Fruit fly (Drosophila melanogaster) whole organism, pupa: Measurements from ENCODE around the gene Fit2.

Experiments used
- CG10348 ChIP-seq: fragments of 200-800 bp; sonication (Bioruptor generic); IDR thresholded peaks from 2 replicates; pipeline ENCODE4 v1.3.6; 2022; ENCODE audit warnings: missing biosample characterization, missing genetic modification characterization
- CG12605 ChIP-seq: fragments of 200-800 bp; sonication (Bioruptor generic); IDR thresholded peaks from 2 replicates; pipeline ENCODE4 v1.3.6; 2022; ENCODE audit warnings: missing biosample characterization, missing genetic modification characterization
- CG13204 ChIP-seq: fragments of 200-800 bp; sonication (Bioruptor generic); optimal IDR thresholded peaks from 2 replicates; lab custom pipeline; 2018; ENCODE audit warnings: missing biosample characterization, mild to moderate bottlenecking, missing genetic modification characterization, moderate library complexity
- CG14655 ChIP-seq: fragments of 200-800 bp; sonication (Bioruptor generic); optimal IDR thresholded peaks from 3 replicates; lab custom pipeline; 2017; ENCODE audit warnings: mild to moderate bottlenecking, missing biosample characterization, missing genetic modification reagents, missing genetic modification characterization
- CG15710 ChIP-seq: fragments of 200-800 bp; sonication (Bioruptor generic); optimal IDR thresholded peaks from 2 replicates; lab custom pipeline; 2018; ENCODE audit warnings: missing biosample characterization, mild to moderate bottlenecking, missing genetic modification characterization, moderate library complexity
- CG17806 ChIP-seq: fragments of 200-800 bp; sonication (Bioruptor generic); optimal IDR thresholded peaks from 2 replicates; lab custom pipeline; 2018; ENCODE audit warnings: missing biosample characterization, mild to moderate bottlenecking, missing genetic modification characterization, moderate library complexity
- CG32121 ChIP-seq: fragments of 200-800 bp; sonication (Bioruptor generic); IDR thresholded peaks from 2 replicates; pipeline ENCODE4 v1.3.6; 2022; ENCODE audit warnings: missing biosample characterization, missing genetic modification characterization
- CG34367 ChIP-seq: fragments of 200-800 bp; sonication (Bioruptor generic); optimal IDR thresholded peaks from 2 replicates; lab custom pipeline; 2018; ENCODE audit warnings: missing biosample characterization, mild to moderate bottlenecking, missing genetic modification characterization
- CG4496 ChIP-seq: fragments of 200-800 bp; sonication (Bioruptor generic); IDR thresholded peaks from 3 replicates; pipeline ENCODE4 v1.3.6; 2022; ENCODE audit warnings: missing biosample characterization, missing genetic modification characterization
- CG8159 ChIP-seq: fragments of 200-800 bp; sonication (Bioruptor generic); optimal IDR thresholded peaks from 3 replicates; lab custom pipeline; 2018; ENCODE audit warnings: missing biosample characterization, mild to moderate bottlenecking, missing genetic modification characterization, moderate library complexity
- CG8301 ChIP-seq: fragments of 200-800 bp; sonication (Bioruptor generic); optimal IDR thresholded peaks from 2 replicates; lab custom pipeline; 2018; ENCODE audit warnings: missing biosample characterization, mild to moderate bottlenecking, missing genetic modification characterization
- CG9948 ChIP-seq: fragments of 200-800 bp; sonication (Bioruptor generic); optimal IDR thresholded peaks from 2 replicates; lab custom pipeline; 2018; ENCODE audit warnings: missing biosample characterization, mild to moderate bottlenecking, missing genetic modification characterization, moderate library complexity
- D1 ChIP-seq: fragments of 200-800 bp; sonication (Bioruptor generic); optimal IDR thresholded peaks from 2 replicates; lab custom pipeline; 2018; ENCODE audit warnings: missing biosample characterization, mild to moderate bottlenecking, missing genetic modification characterization, moderate library complexity
- EcR ChIP-seq: fragments of 200-800 bp; sonication (Bioruptor generic); optimal IDR thresholded peaks from 3 replicates; lab custom pipeline; 2019; ENCODE audit warnings: missing biosample characterization, missing genetic modification characterization, mild to moderate bottlenecking, moderate library complexity, missing genetic modification reagents
- Ets98B ChIP-seq: fragments of 200-800 bp; sonication (Bioruptor generic); IDR thresholded peaks from 2 replicates; pipeline ENCODE4 v1.3.6; 2022; ENCODE audit warnings: missing biosample characterization, missing genetic modification characterization
- Pif1A ChIP-seq: fragments of 200-800 bp; sonication (Bioruptor generic); optimal IDR thresholded peaks from 3 replicates; lab custom pipeline; 2016; ENCODE audit warnings: missing biosample characterization, missing genetic modification characterization
- Pif1B ChIP-seq: fragments of 200-800 bp; sonication (Bioruptor generic); optimal IDR thresholded peaks from 3 replicates; lab custom pipeline; 2016; ENCODE audit warnings: missing biosample characterization, missing genetic modification characterization
- Snoo ChIP-seq: fragments of 200-800 bp; sonication (Bioruptor generic); optimal IDR thresholded peaks from 3 replicates; lab custom pipeline; 2017; ENCODE audit warnings: missing biosample characterization, mild to moderate bottlenecking, missing genetic modification characterization, inconsistent platforms
- fd96Ca ChIP-seq: fragments of 200-800 bp; sonication (Bioruptor generic); IDR thresholded peaks from 3 replicates; pipeline ENCODE4 v1.3.6; 2022; ENCODE audit warnings: missing biosample characterization, missing genetic modification characterization
- gl ChIP-seq: fragments of 200-800 bp; sonication (Bioruptor generic); optimal IDR thresholded peaks from 2 replicates; lab custom pipeline; 2018; ENCODE audit warnings: missing biosample characterization, mild to moderate bottlenecking, missing genetic modification characterization
- rn ChIP-seq: fragments of 200-800 bp; sonication (Bioruptor generic); IDR thresholded peaks from 2 replicates; pipeline ENCODE4 v1.3.6; 2022; ENCODE audit warnings: missing biosample characterization, missing genetic modification characterization

The Fit2 gene

DNA sequence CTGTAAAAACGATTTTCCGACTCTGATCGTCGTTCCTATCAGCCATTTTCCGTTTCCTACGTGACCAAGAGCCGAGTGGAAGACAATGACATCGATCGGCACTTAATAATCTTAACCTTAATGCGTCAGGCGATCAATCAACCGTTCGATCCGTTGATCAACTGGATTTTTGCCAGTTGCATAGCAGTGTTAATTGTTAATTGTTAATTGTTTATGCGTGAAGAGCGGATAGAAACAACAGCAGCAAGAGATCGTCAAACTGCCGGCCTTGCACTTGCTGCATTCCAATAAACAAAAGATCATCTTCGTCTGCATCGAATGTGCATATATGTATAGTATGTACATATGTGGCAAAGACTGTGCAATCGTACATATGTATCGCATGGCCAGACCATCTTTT, 35.6 kb upstream of the Fit2 start:
- TF ChIP-seq CG14655 (GFP tag; lab: Kevin White, UChicago) (no peak), EcR (GFP tag; lab: Kevin White, UChicago) (peak; percentile 95)

DNA sequence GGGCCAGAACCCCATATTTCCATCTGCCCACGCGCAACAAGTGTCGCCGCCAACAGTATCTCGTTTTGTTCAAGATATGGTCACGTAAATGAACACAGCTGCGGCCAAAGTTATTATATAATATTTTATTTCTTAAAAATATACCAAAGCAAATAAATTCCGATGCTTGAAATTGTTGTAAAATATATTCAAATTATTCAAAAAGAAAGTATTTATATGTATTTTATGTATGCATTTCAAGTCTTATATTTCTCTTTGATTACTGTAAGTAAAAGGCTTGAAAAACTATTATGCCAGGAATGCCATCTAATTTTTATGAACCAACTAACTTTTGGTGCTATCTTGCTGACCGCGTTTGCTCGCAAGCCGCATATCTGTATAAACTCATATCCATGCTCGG, 35.0 kb upstream of the Fit2 start:
- TF ChIP-seq CG12605 (GFP tag; lab: Robert Waterston, UW), result peak; percentile 64
- TF ChIP-seq CG10348 (GFP tag; lab: Robert Waterston, UW), result no peak
- peak; percentile 74; the same call in 1 of the 3 replicates for TF ChIP-seq CG4496 (GFP tag; lab: Robert Waterston, UW)
- peak; percentile 80 for TF ChIP-seq Snoo (tag; lab: Kevin White, UChicago)
- peak; percentile 59 for TF ChIP-seq CG32121 (GFP tag; lab: Robert Waterston, UW)
- TF ChIP-seq Ets98B (GFP tag; lab: Robert Waterston, UW), result peak; percentile 64
- TF ChIP-seq CG8159 (tag; lab: Kevin White, UChicago), result peak; percentile 89
- peak; percentile 29 for TF ChIP-seq EcR (GFP tag; lab: Kevin White, UChicago)
- TF ChIP-seq gl, result peak; percentile 39
- TF ChIP-seq D1 (tag; lab: Kevin White, UChicago), result no peak
- TF ChIP-seq CG9948, result peak; percentile 78
- peak; percentile 89 for TF ChIP-seq CG15710 (tag; lab: Kevin White, UChicago)
- TF ChIP-seq CG8301 (tag; lab: Kevin White, UChicago), result peak; percentile 81
- TF ChIP-seq CG13204 (GFP tag; lab: Kevin White, UChicago), result peak; percentile 78
- TF ChIP-seq rn (GFP tag; lab: Robert Waterston, UW), result no peak
- no peak for TF ChIP-seq Pif1A
- no peak for TF ChIP-seq CG14655 (GFP tag; lab: Kevin White, UChicago)
- TF ChIP-seq fd96Ca (GFP tag; lab: Robert Waterston, UW), result no peak
- no peak for TF ChIP-seq Pif1B (GFP tag; lab: Kevin White, UChicago)
- peak; percentile 72 for TF ChIP-seq CG34367
- TF ChIP-seq CG17806 (tag; lab: Kevin White, UChicago), result peak; percentile 80

DNA sequence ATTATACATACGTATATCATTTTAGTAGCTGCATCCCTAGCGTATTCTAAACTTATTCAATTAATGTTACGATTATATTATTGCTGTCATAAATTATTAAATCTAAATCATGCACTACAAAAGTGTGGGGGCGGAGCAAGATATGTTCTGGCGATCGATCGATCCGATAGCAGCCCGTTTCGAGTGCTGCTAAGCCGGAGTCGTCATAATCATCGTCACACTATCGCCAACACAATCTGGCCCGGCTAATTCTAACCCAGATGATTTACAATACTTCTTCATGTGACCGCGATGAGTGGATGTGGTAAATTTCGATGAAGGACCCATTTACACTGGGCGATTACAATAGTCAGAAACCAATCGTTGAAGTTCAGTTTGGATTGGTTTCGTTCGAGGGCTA, 29.3 kb upstream of the Fit2 start:
- no peak for TF ChIP-seq Pif1B (GFP tag; lab: Kevin White, UChicago)

DNA sequence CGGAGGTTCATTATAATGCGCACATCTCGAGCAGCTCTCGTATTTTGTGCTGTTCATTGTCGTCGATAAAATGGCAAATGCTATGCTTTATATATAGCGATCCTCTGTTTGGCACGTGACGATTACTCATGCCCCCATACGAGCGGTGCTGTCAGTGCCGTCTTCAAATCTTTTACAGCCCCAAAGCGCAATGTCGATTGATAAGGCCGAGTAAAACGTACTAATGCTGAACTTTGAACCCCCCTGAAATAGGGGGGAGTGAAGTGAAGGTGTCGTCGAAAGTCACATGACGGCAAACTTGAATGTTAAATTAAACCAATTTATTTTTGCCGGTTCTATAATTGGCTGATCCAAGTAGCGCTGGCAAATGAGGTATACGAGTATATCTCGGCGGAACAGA, 23.8 kb upstream of the Fit2 start:
- TF ChIP-seq CG13204 (GFP tag; lab: Kevin White, UChicago) (no peak), CG8159 (tag; lab: Kevin White, UChicago) (no peak), rn (GFP tag; lab: Robert Waterston, UW) (no peak), gl (peak; percentile 19), CG4496 (GFP tag; lab: Robert Waterston, UW) (0 out of 3 replicates have a peak, but pooled peaks have one; percentile 26)

DNA sequence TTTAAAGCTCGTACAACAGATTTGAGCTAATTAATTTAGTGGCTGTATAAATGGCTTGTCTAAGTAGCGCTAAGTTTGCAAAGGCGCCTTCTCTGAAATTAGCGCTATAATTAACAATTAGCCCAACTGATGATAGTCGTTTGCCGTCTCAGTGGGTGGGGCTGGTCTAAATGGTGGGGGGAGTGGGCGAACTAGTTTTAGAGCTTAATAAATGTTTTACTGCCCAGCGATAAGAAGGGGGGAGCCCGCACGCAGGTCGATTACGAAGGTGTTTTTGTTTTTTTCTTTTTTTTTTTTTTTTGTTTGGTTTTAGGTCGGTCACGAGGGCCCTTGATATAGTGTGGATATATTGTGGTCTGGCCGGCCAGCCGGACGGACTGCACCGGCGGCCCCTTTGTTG, 23.1 kb upstream of the Fit2 start:
- TF ChIP-seq fd96Ca (GFP tag; lab: Robert Waterston, UW), result 0 out of 3 replicates have a peak, but pooled peaks have one; percentile 14
- TF ChIP-seq Pif1A, result no peak
- TF ChIP-seq CG13204 (GFP tag; lab: Kevin White, UChicago), result no peak
- no peak for TF ChIP-seq CG17806 (tag; lab: Kevin White, UChicago)
- no peak for TF ChIP-seq CG34367
- TF ChIP-seq Pif1B (GFP tag; lab: Kevin White, UChicago), result no peak
- TF ChIP-seq EcR (GFP tag; lab: Kevin White, UChicago), result peak; percentile 21
- no peak for TF ChIP-seq CG10348 (GFP tag; lab: Robert Waterston, UW)
- TF ChIP-seq CG4496 (GFP tag; lab: Robert Waterston, UW), result no peak
- TF ChIP-seq CG14655 (GFP tag; lab: Kevin White, UChicago), result no peak

DNA sequence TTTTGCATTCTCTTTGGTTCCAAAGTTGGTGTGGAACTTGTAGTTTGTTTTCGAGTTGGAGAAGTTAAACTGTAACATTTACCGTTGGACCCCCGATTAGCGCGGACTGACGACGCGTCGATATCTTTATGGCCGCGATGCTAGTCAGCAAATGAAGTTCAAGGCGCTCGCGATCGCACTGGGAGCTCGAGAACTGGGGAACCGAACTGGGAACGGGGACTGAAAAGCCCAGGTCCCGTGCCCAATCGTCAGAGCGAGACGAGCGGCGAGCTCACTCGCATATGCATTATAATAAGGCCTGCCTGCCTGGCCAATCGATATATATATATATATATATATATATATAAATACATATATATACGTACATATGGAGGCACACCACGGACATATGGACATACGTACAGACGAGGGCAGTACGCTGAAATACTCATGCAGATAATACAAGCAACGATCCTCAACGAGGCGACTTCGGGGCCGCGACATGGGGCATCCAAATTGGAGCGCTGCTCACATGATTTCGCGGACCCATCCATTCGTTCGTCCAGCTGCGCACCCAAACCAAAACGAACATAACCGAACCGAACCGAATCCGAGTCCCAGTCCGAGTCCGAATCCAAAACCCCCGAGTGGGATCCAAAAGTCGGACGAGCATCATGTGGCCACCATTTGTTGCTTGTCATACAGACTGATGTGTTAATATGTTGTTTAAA, 21.8 kb upstream of the Fit2 start:
- TF ChIP-seq CG34367, result no peak
- no peak for TF ChIP-seq D1 (tag; lab: Kevin White, UChicago)
- no peak for TF ChIP-seq CG9948
- no peak for TF ChIP-seq Ets98B (GFP tag; lab: Robert Waterston, UW)
- TF ChIP-seq CG32121 (GFP tag; lab: Robert Waterston, UW), result no peak
- TF ChIP-seq Snoo (tag; lab: Kevin White, UChicago), result no peak
- TF ChIP-seq CG17806 (tag; lab: Kevin White, UChicago), result no peak
- TF ChIP-seq Pif1B (GFP tag; lab: Kevin White, UChicago), result no peak
- TF ChIP-seq EcR (GFP tag; lab: Kevin White, UChicago), result peak; percentile 82
- 0 out of 2 replicates have a peak, but pooled peaks have one; percentile 8 for TF ChIP-seq CG12605 (GFP tag; lab: Robert Waterston, UW)
- TF ChIP-seq fd96Ca (GFP tag; lab: Robert Waterston, UW), result no peak
- no peak for TF ChIP-seq CG8159 (tag; lab: Kevin White, UChicago)
- TF ChIP-seq CG4496 (GFP tag; lab: Robert Waterston, UW), result peak; percentile 32; the same call in 1 of the 3 replicates
- peak; percentile 84 for TF ChIP-seq CG13204 (GFP tag; lab: Kevin White, UChicago)
